Worm (Caenorhabditis elegans) whole organism, midembryonic: Measurements from ENCODE around the gene C35A5.10.

Source experiments
- T22C8.4 ChIP-seq: fragments of 200-800 bp; sonication (Bioruptor generic); IDR thresholded peaks from 2 replicates; pipeline ENCODE4 v1.3.6; 2022; ENCODE audit warnings: missing genetic modification characterization, missing compliant biosample characterization
- cog-1 ChIP-seq: sonication (generic microtip); optimal IDR thresholded peaks from 2 replicates; lab custom pipeline; 2016; ENCODE audit warnings: missing genetic modification characterization, missing compliant biosample characterization
- flt-1 ChIP-seq: fragments of 200-800 bp; sonication (Bioruptor generic); IDR thresholded peaks from 2 replicates; pipeline ENCODE4 v1.3.6; 2022; ENCODE audit warnings: missing genetic modification characterization, missing compliant biosample characterization
- klf-2 ChIP-seq: fragments of 200-800 bp; sonication (Bioruptor generic); conservative IDR thresholded peaks from 2 replicates; pipeline ENCODE4 v1.3.6; 2022; ENCODE audit warnings: missing genetic modification reagents, missing genetic modification characterization, missing compliant biosample characterization
- med-1 ChIP-seq: sonication (generic microtip); optimal IDR thresholded peaks from 2 replicates; lab custom pipeline; 2017; ENCODE audit warnings: missing genetic modification characterization, mild to moderate bottlenecking, missing compliant biosample characterization, antibody characterized with exemption, missing genetic modification reagents; ENCODE audit not compliant: insufficient read depth
- ref-1 ChIP-seq: fragments of 200-800 bp; sonication (Bioruptor generic); conservative IDR thresholded peaks from 2 replicates; pipeline ENCODE4 v1.3.6; 2022; ENCODE audit warnings: missing genetic modification reagents, missing genetic modification characterization, missing compliant biosample characterization
- tab-1 ChIP-seq: fragments of 200-800 bp; sonication (Bioruptor generic); IDR thresholded peaks from 2 replicates; pipeline ENCODE4 v1.3.6; 2022; ENCODE audit warnings: missing genetic modification characterization, missing compliant biosample characterization
- ztf-23 ChIP-seq: fragments of 200-800 bp; sonication (Bioruptor generic); IDR thresholded peaks from 2 replicates; pipeline ENCODE4 v1.3.6; 2022; ENCODE audit warnings: missing genetic modification reagents, missing genetic modification characterization, missing compliant biosample characterization
- ztf-29 ChIP-seq: fragments of 200-800 bp; sonication (Bioruptor generic); IDR thresholded peaks from 2 replicates; pipeline ENCODE4 v1.3.6; 2022; ENCODE audit warnings: missing genetic modification reagents, missing genetic modification characterization, missing compliant biosample characterization

Gene C35A5.10

DNA sequence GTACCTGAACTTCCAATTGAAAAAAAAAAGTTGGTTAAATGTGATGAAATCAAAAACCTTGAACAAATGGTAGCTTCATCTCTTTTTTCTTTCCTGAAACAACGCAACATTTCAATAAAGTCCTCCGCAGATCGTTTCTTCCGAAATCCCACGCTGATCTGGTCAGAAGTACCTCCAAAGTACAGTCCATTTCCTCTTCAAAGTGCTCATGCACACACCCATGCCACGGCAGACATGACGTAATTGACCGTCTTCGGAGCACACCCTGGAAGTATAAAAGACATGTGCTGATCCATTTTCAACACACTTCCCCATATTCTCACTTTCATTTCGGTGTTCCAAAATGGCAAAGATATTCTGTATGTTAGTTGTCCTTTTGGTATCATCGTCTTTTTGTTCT lies at the start of gene C35A5.10:
TSS of gene C35A5.10 (plus strand) at position 301 of the 400 bp plus-strand sequence.
- TF ChIP-seq med-1 (GFP tag; lab: Kevin White, UChicago) (no peak), ref-1 (GFP tag; lab: Robert Waterston, UW) (no peak), flt-1 (GFP tag; lab: Robert Waterston, UW) (no peak), tab-1 (GFP tag; lab: Robert Waterston, UW) (no peak), ztf-23 (GFP tag; lab: Robert Waterston, UW) (no peak), klf-2 (GFP tag; lab: Robert Waterston, UW) (no peak), T22C8.4 (GFP tag; lab: Robert Waterston, UW) (no peak), ztf-29 (GFP tag; lab: Robert Waterston, UW) (no peak), cog-1 (no peak)

DNA sequence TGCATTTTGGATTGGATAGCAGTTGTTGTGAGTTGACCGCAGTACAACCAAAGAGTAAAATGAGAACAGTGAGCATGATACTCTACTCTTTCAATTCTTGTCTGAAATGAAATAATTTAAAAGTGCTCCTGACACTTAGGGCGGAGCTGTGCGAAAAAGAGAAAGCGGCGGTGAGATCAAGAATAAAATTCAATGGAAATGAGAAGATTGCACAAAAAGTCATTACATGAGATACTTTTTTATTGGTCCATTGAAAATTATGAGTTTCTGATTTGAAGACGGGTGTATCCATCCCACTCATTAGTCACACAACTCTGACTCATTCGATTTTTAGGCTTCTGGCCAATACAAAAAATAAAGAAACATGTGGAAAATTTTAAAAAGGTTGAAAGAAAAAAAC lies 46.7 kb upstream of the C35A5.10 start, which contains the start of gene F22E12.1:
TSS of gene F22E12.1 (minus strand) at position 101 of the 400 bp plus-strand sequence.
- TF ChIP-seq tab-1 (GFP tag; lab: Robert Waterston, UW) (no peak), cog-1 (no peak), ref-1 (GFP tag; lab: Robert Waterston, UW) (no peak), med-1 (GFP tag; lab: Kevin White, UChicago) (no peak), ztf-29 (GFP tag; lab: Robert Waterston, UW) (no peak), flt-1 (GFP tag; lab: Robert Waterston, UW) (no peak), klf-2 (GFP tag; lab: Robert Waterston, UW) (no peak), T22C8.4 (GFP tag; lab: Robert Waterston, UW) (no peak), ztf-23 (GFP tag; lab: Robert Waterston, UW) (no peak)

DNA sequence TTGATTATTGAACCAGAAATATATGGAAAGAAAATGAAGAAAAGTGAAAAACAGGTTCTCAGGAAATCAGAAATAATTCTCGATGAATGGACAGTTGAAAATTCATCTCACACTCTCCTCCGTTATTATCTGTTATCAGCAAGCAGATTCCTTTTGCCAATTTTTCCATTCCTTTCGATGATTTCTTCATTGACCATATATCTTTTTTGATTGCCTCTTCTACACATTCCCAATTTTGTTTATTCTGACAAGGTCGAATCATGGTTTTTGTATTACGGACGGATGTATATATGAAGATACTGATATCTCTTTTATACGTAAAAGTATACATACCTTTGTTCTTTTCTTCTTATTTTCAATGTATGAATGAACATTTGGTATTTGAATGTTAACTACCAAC lies 43.3 kb upstream of the C35A5.10 start:
- TF ChIP-seq flt-1 (GFP tag; lab: Robert Waterston, UW), result no peak
- no peak for TF ChIP-seq ztf-29 (GFP tag; lab: Robert Waterston, UW)
- TF ChIP-seq ref-1 (GFP tag; lab: Robert Waterston, UW), result no peak
- TF ChIP-seq med-1 (GFP tag; lab: Kevin White, UChicago), result no peak
- TF ChIP-seq cog-1, result no peak
- TF ChIP-seq ztf-23 (GFP tag; lab: Robert Waterston, UW), result no peak
- no peak for TF ChIP-seq tab-1 (GFP tag; lab: Robert Waterston, UW)
- TF ChIP-seq T22C8.4 (GFP tag; lab: Robert Waterston, UW), result no peak
- TF ChIP-seq klf-2 (GFP tag; lab: Robert Waterston, UW), result no peak

DNA sequence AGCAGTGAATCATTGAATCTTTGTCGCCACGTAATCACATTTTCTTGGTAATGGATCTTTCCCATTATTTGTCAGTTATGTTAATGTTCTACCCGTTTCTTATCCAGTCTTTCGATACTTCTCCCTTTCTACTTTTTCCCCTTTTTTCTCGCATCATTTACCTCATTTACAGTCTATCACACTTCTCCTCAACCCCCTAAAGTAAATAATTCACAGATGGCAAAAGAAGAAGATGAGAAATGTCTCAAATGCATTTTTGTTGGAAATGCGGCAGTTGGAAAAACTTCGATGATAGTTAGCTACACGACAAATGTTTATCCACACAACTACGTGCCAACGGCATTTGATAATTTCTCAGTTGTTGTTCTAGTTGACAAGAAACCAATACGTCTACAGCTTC lies 41.9 kb upstream of the C35A5.10 start, which contains the start of gene chw-1:
TSS of gene chw-1 (plus strand) at position 217 of the 400 bp plus-strand sequence.
- no peak for TF ChIP-seq tab-1 (GFP tag; lab: Robert Waterston, UW)
- no peak for TF ChIP-seq cog-1
- TF ChIP-seq ztf-29 (GFP tag; lab: Robert Waterston, UW), result no peak
- TF ChIP-seq flt-1 (GFP tag; lab: Robert Waterston, UW), result no peak
- TF ChIP-seq ref-1 (GFP tag; lab: Robert Waterston, UW), result no peak
- TF ChIP-seq klf-2 (GFP tag; lab: Robert Waterston, UW), result no peak
- no peak for TF ChIP-seq ztf-23 (GFP tag; lab: Robert Waterston, UW)
- TF ChIP-seq med-1 (GFP tag; lab: Kevin White, UChicago), result no peak
- no peak for TF ChIP-seq T22C8.4 (GFP tag; lab: Robert Waterston, UW)

DNA sequence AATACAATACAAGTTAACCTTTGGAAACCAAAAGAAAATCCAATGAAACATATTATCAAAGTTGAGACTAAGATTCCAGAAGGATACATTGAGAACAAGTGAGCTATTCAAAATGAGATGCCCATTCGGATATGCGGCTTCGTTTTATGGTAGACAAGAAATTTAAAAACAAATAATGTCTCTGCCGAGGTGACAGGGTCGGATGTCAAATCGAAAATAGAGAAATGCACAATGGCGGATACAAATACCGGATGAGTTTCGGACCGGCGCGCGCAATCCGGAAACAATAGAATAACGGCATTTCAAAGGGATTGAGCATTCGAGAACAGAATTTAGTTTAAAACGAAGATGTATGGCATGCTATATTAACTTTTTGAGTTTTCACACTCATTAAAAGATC lies 40.7 kb upstream of the C35A5.10 start, which contains the start of gene F22E12.3:
TSS of gene F22E12.3 (minus strand) at position 101 of the 400 bp plus-strand sequence.
- TF ChIP-seq tab-1 (GFP tag; lab: Robert Waterston, UW) (no peak), T22C8.4 (GFP tag; lab: Robert Waterston, UW) (no peak), med-1 (GFP tag; lab: Kevin White, UChicago) (no peak), cog-1 (no peak), ref-1 (GFP tag; lab: Robert Waterston, UW) (no peak), flt-1 (GFP tag; lab: Robert Waterston, UW) (no peak), ztf-23 (GFP tag; lab: Robert Waterston, UW) (no peak), ztf-29 (GFP tag; lab: Robert Waterston, UW) (no peak), klf-2 (GFP tag; lab: Robert Waterston, UW) (no peak)

DNA sequence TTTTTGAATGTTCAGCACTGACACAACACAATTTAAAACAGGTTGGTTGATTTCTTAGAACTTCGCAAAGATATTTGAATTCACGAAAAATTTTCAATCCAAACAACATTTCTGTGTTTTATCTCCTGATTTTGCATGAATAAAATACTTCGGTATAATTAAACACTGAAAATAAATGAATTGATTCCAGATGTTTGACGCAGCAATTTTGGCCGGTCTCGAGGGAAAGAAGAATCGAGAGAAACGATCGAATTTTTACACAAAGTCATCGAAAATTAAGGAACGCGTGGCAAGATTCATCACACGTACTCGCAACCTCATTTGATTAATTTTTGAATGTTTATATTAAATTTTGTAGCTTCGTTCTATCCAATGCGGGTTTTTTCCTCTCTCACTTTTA lies 39.8 kb upstream of the C35A5.10 start:
- no peak for TF ChIP-seq flt-1 (GFP tag; lab: Robert Waterston, UW)
- no peak for TF ChIP-seq ref-1 (GFP tag; lab: Robert Waterston, UW)
- no peak for TF ChIP-seq T22C8.4 (GFP tag; lab: Robert Waterston, UW)
- no peak for TF ChIP-seq ztf-23 (GFP tag; lab: Robert Waterston, UW)
- no peak for TF ChIP-seq cog-1
- no peak for TF ChIP-seq tab-1 (GFP tag; lab: Robert Waterston, UW)
- no peak for TF ChIP-seq ztf-29 (GFP tag; lab: Robert Waterston, UW)
- no peak for TF ChIP-seq med-1 (GFP tag; lab: Kevin White, UChicago)
- TF ChIP-seq klf-2 (GFP tag; lab: Robert Waterston, UW), result no peak

DNA sequence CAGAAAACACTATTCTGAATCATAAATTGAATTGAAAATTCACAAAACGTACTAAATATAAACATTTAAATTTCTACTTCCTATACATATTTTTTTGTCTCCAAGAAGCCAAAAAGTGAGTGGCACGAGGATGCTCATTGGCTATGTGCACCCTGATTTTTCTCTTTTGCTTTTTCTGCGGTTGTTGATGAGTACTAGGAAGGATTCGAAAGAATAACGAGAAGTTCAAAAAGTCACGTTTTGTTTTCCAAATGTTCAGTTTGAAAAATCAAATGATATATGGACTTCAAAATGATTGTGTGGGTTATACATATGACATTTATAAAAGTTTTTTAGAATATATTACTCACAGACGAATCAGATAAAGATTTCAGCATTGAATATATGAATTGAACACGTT lies 39.2 kb upstream of the C35A5.10 start:
- TF ChIP-seq cog-1 (no peak), ztf-23 (GFP tag; lab: Robert Waterston, UW) (no peak), klf-2 (GFP tag; lab: Robert Waterston, UW) (no peak), ref-1 (GFP tag; lab: Robert Waterston, UW) (no peak), med-1 (GFP tag; lab: Kevin White, UChicago) (no peak), tab-1 (GFP tag; lab: Robert Waterston, UW) (no peak), ztf-29 (GFP tag; lab: Robert Waterston, UW) (no peak), flt-1 (GFP tag; lab: Robert Waterston, UW) (no peak)

DNA sequence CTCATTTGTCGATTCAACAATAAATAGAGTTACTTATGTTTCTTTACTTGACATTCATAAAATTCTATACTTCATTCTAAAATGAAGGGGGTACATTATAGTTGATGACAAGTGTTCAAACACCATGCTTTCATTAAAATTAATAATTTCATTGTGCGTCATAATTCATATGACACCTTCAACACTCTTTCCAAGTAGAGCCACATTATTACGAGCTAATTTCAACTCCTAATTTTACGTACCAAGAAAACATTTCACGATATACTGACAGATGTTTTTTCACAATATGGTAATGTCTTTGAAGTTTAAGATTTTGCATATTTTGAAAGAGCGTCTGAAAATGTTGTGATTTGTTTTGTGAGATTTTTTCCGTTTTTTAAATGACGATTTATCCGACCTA lies 38.5 kb upstream of the C35A5.10 start:
- TF ChIP-seq tab-1 (GFP tag; lab: Robert Waterston, UW) (no peak), cog-1 (no peak), ref-1 (GFP tag; lab: Robert Waterston, UW) (no peak), ztf-29 (GFP tag; lab: Robert Waterston, UW) (no peak)

DNA sequence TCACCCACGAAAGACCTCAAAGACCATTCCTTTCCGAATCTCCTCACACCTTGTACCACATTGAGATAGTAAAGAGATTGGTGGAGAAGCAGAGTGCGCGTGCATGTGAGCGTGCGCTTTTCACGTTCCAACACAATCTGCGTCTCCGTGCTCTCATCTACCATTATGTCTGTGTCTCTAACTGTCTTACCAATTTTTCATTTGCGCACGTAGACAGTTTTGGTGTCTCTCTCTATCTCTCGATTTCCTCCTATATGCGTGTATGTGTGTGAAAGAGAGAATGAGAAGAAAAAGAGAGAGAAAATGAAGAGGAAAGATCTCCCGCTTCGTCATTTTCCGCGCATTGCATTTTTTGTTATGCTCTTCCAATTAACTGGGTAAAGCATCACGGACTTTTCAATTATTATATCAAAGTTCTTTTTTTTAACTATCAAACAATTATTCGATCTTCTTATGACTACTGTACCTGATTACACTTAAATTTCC lies 37.3 kb upstream of the C35A5.10 start:
- TF ChIP-seq tab-1 (GFP tag; lab: Robert Waterston, UW) (no peak), ztf-23 (GFP tag; lab: Robert Waterston, UW) (0 out of 2 replicates have a peak, but pooled peaks have one; percentile 50), ztf-29 (GFP tag; lab: Robert Waterston, UW) (peak; percentile 38; the same call in 1 of the 2 replicates), ref-1 (GFP tag; lab: Robert Waterston, UW) (no peak), T22C8.4 (GFP tag; lab: Robert Waterston, UW) (no peak), flt-1 (GFP tag; lab: Robert Waterston, UW) (peak; percentile 72), klf-2 (GFP tag; lab: Robert Waterston, UW) (no peak), med-1 (GFP tag; lab: Kevin White, UChicago) (no peak), cog-1 (peak; percentile 93)
